Fruit fly (Drosophila melanogaster) whole organism, embryonic: Measurements from ENCODE around the gene sicily.

ENCODE experiments used
- CG12155 ChIP-seq: fragments of 200-800 bp; sonication (Bioruptor generic); optimal IDR thresholded peaks from 3 replicates; lab custom pipeline; 2016; ENCODE audit warnings: missing biosample characterization, missing genetic modification characterization
- CG12299 ChIP-seq: fragments of 200-800 bp; sonication (Bioruptor generic); optimal IDR thresholded peaks from 2 replicates; lab custom pipeline; 2018; ENCODE audit warnings: missing biosample characterization, mild to moderate bottlenecking, missing genetic modification characterization
- CG12769 ChIP-seq: fragments of 200-800 bp; sonication (Bioruptor generic); optimal IDR thresholded peaks from 2 replicates; lab custom pipeline; 2019; ENCODE audit warnings: missing biosample characterization, mild to moderate bottlenecking, missing genetic modification characterization, moderate library complexity
- CG13624 ChIP-seq: fragments of 200-800 bp; sonication (Bioruptor generic); optimal IDR thresholded peaks from 2 replicates; lab custom pipeline; 2016; ENCODE audit warnings: missing biosample characterization, missing genetic modification characterization
- CG14014 ChIP-seq: fragments of 200-800 bp; sonication (Bioruptor generic); IDR thresholded peaks from 2 replicates; pipeline ENCODE4 v1.3.6; 2022; ENCODE audit warnings: missing biosample characterization, missing genetic modification characterization
- CG15073 ChIP-seq: fragments of 200-800 bp; sonication (Bioruptor generic); optimal IDR thresholded peaks from 2 replicates; lab custom pipeline; 2016; ENCODE audit warnings: missing biosample characterization, missing genetic modification characterization
- CG1529 ChIP-seq: fragments of 200-800 bp; sonication (Bioruptor generic); optimal IDR thresholded peaks from 3 replicates; lab custom pipeline; 2018; ENCODE audit warnings: missing biosample characterization, missing genetic modification characterization
- CG16813 ChIP-seq: fragments of 200-800 bp; sonication (Bioruptor generic); IDR thresholded peaks from 3 replicates; pipeline ENCODE4 v1.3.6; 2022; ENCODE audit warnings: missing biosample characterization, missing genetic modification characterization; ENCODE audit not compliant: partially characterized antibody
- CG17359 ChIP-seq: fragments of 200-800 bp; sonication (Bioruptor generic); optimal IDR thresholded peaks from 3 replicates; lab custom pipeline; 2018; ENCODE audit warnings: missing biosample characterization, mild to moderate bottlenecking, missing genetic modification characterization, moderate library complexity
- CG18764 ChIP-seq: fragments of 200-800 bp; sonication (Bioruptor generic); optimal IDR thresholded peaks from 3 replicates; lab custom pipeline; 2016; ENCODE audit warnings: missing biosample characterization, missing genetic modification characterization
- CG2712 ChIP-seq: fragments of 200-800 bp; optimal IDR thresholded peaks from 3 replicates; lab custom pipeline; 2019; ENCODE audit warnings: missing biosample characterization, mild to moderate bottlenecking, missing genetic modification characterization, moderate library complexity
- CG31365 ChIP-seq: fragments of 200-800 bp; sonication (Bioruptor generic); optimal IDR thresholded peaks from 2 replicates; lab custom pipeline; 2018; ENCODE audit warnings: missing biosample characterization, mild to moderate bottlenecking, missing genetic modification characterization
- CG3163 ChIP-seq: fragments of 200-800 bp; sonication (Bioruptor generic); optimal IDR thresholded peaks from 3 replicates; lab custom pipeline; 2016; ENCODE audit warnings: missing biosample characterization, missing genetic modification characterization
- CG3281 ChIP-seq: fragments of 200-800 bp; sonication (Bioruptor generic); optimal IDR thresholded peaks from 3 replicates; lab custom pipeline; 2017; ENCODE audit warnings: missing biosample characterization, mild to moderate bottlenecking, missing genetic modification characterization
- CG33557 ChIP-seq: fragments of 200-800 bp; sonication (Bioruptor generic); optimal IDR thresholded peaks from 2 replicates; lab custom pipeline; 2019; ENCODE audit warnings: missing biosample characterization, mild to moderate bottlenecking, missing genetic modification characterization, moderate library complexity
- CG4328 ChIP-seq: fragments of 200-800 bp; sonication (Bioruptor generic); optimal IDR thresholded peaks from 3 replicates; lab custom pipeline; 2017; ENCODE audit warnings: missing biosample characterization, missing genetic modification reagents, missing genetic modification characterization
- CG7271 ChIP-seq: fragments of 200-800 bp; sonication (Bioruptor generic); optimal IDR thresholded peaks from 2 replicates; lab custom pipeline; 2018; ENCODE audit warnings: missing biosample characterization, mild to moderate bottlenecking, missing genetic modification characterization, moderate library complexity
- CG8281 ChIP-seq: fragments of 200-800 bp; sonication (Bioruptor generic); optimal IDR thresholded peaks from 2 replicates; lab custom pipeline; 2018; ENCODE audit warnings: missing biosample characterization, mild to moderate bottlenecking, missing genetic modification characterization, moderate library complexity
- E2f1 ChIP-seq: fragments of 200-800 bp; sonication (Bioruptor generic); IDR thresholded peaks from 2 replicates; pipeline ENCODE4 v1.3.6; 2022; ENCODE audit warnings: missing biosample characterization, missing genetic modification characterization
- Elba2 ChIP-seq: fragments of 200-800 bp; sonication (Bioruptor generic); optimal IDR thresholded peaks from 3 replicates; lab custom pipeline; 2016; ENCODE audit warnings: missing biosample characterization, missing genetic modification characterization
- Fer1 ChIP-seq: fragments of 200-800 bp; sonication (Bioruptor generic); optimal IDR thresholded peaks from 2 replicates; lab custom pipeline; 2017; ENCODE audit warnings: missing biosample characterization, mild to moderate bottlenecking, missing genetic modification characterization
- HLH3B ChIP-seq: fragments of 200-800 bp; sonication (Bioruptor generic); IDR thresholded peaks from 2 replicates; pipeline ENCODE4 v1.3.6; 2022; ENCODE audit warnings: missing biosample characterization, missing genetic modification characterization
- Hr3 ChIP-seq: fragments of 200-800 bp; sonication (Bioruptor generic); optimal IDR thresholded peaks from 3 replicates; lab custom pipeline; 2016; ENCODE audit warnings: missing biosample characterization, missing genetic modification characterization
- Hr51 ChIP-seq, 2 experiments: fragments of 200-800 bp; sonication (Bioruptor generic); optimal IDR thresholded peaks; 2 replicates in 1 of 2; 3 replicates in 1 of 2; lab custom pipeline; 2016 to 2018; ENCODE audit warnings: missing biosample characterization in 2 of 2, missing genetic modification characterization in 2 of 2, mild to moderate bottlenecking in 1 of 2, moderate library complexity in 1 of 2
- Nf-YC ChIP-seq: fragments of 200-800 bp; optimal IDR thresholded peaks from 3 replicates; lab custom pipeline; 2019; ENCODE audit warnings: missing biosample characterization, mild to moderate bottlenecking, missing genetic modification characterization, moderate library complexity
- NfI ChIP-seq: fragments of 200-800 bp; sonication (Bioruptor generic); optimal IDR thresholded peaks from 3 replicates; lab custom pipeline; 2018; ENCODE audit warnings: missing biosample characterization, mild to moderate bottlenecking, missing genetic modification characterization, moderate library complexity
- Oli ChIP-seq: fragments of 200-800 bp; sonication (Bioruptor generic); optimal IDR thresholded peaks from 2 replicates; lab custom pipeline; 2018; ENCODE audit warnings: missing biosample characterization, mild to moderate bottlenecking, missing genetic modification characterization, moderate library complexity
- Optix ChIP-seq: fragments of 200-800 bp; sonication (Bioruptor generic); IDR thresholded peaks from 3 replicates; pipeline ENCODE4 v1.3.6; 2022; ENCODE audit warnings: missing biosample characterization, missing genetic modification characterization
- Sry-δ ChIP-seq: fragments of 200-800 bp; sonication (Bioruptor generic); optimal IDR thresholded peaks from 2 replicates; lab custom pipeline; 2016; ENCODE audit warnings: missing biosample characterization, missing genetic modification characterization
- ab ChIP-seq: fragments of 200-800 bp; sonication (Bioruptor generic); optimal IDR thresholded peaks from 2 replicates; lab custom pipeline; 2016; ENCODE audit warnings: missing biosample characterization, missing genetic modification characterization
- ara ChIP-seq: fragments of 200-800 bp; sonication (Bioruptor generic); IDR thresholded peaks from 2 replicates; pipeline ENCODE4 v1.3.6; 2022; ENCODE audit warnings: missing biosample characterization, missing genetic modification characterization
- bcd ChIP-seq: fragments of 200-800 bp; sonication (Bioruptor generic); optimal IDR thresholded peaks from 2 replicates; lab custom pipeline; 2017; ENCODE audit warnings: missing biosample characterization, mild to moderate bottlenecking, missing genetic modification characterization
- caup ChIP-seq: fragments of 200-800 bp; sonication (Bioruptor generic); optimal IDR thresholded peaks from 3 replicates; lab custom pipeline; 2017; ENCODE audit warnings: missing biosample characterization, mild to moderate bottlenecking, missing genetic modification characterization, moderate library complexity; ENCODE audit not compliant: severe bottlenecking
- cwo ChIP-seq: fragments of 200-800 bp; sonication (Bioruptor generic); optimal IDR thresholded peaks from 3 replicates; lab custom pipeline; 2017; ENCODE audit warnings: missing biosample characterization, missing genetic modification characterization, mild to moderate bottlenecking, moderate library complexity, missing genetic modification reagents
- fd3F ChIP-seq: fragments of 200-800 bp; sonication (Bioruptor generic); optimal IDR thresholded peaks from 2 replicates; lab custom pipeline; 2018; ENCODE audit warnings: missing biosample characterization, mild to moderate bottlenecking, missing genetic modification characterization, moderate library complexity
- ftz-f1 ChIP-seq: fragments of 200-800 bp; sonication (Bioruptor generic); optimal IDR thresholded peaks from 2 replicates; lab custom pipeline; 2016; ENCODE audit warnings: missing biosample characterization, missing genetic modification characterization
- gce ChIP-seq: fragments of 200-800 bp; sonication (Bioruptor generic); IDR thresholded peaks from 3 replicates; pipeline ENCODE4 v1.3.6; 2022; ENCODE audit warnings: missing biosample characterization, missing genetic modification characterization
- luna ChIP-seq: fragments of 200-800 bp; sonication (Bioruptor generic); optimal IDR thresholded peaks from 2 replicates; lab custom pipeline; 2016; ENCODE audit warnings: missing biosample characterization, missing genetic modification characterization
- mld ChIP-seq: fragments of 200-800 bp; sonication (Bioruptor generic); IDR thresholded peaks from 3 replicates; pipeline ENCODE4 v1.3.6; 2022; ENCODE audit warnings: missing biosample characterization, missing genetic modification characterization; ENCODE audit not compliant: partially characterized antibody
- nau ChIP-seq: fragments of 200-800 bp; sonication (Bioruptor generic); optimal IDR thresholded peaks from 3 replicates; lab custom pipeline; 2017; ENCODE audit warnings: missing biosample characterization, mild to moderate bottlenecking, missing genetic modification characterization, missing genetic modification reagents
- nerfin-2 ChIP-seq: fragments of 200-800 bp; sonication (Bioruptor generic); IDR thresholded peaks from 2 replicates; pipeline ENCODE4 v1.3.6; 2022; ENCODE audit warnings: missing biosample characterization, missing genetic modification characterization; ENCODE audit not compliant: partially characterized antibody
- sc ChIP-seq, 3 experiments: fragments of >200 bp in 2 of 3; fragments of 200-800 bp in 1 of 3; sonication (Bioruptor generic) in 1 of 3; optimal IDR thresholded peaks; 2 replicates in 2 of 3; 3 replicates in 1 of 3; lab custom pipeline; 2017; ENCODE audit warnings: mild to moderate bottlenecking in 1 of 3, missing biosample characterization in 1 of 3, missing genetic modification characterization in 1 of 3, missing genetic modification reagents in 1 of 3
- scrt ChIP-seq: fragments of 200-800 bp; sonication (Bioruptor generic); optimal IDR thresholded peaks from 2 replicates; lab custom pipeline; 2018; ENCODE audit warnings: missing biosample characterization, mild to moderate bottlenecking, missing genetic modification characterization, moderate library complexity
- sens ChIP-seq: fragments of 200-800 bp; sonication (Bioruptor generic); peaks from one replicate; lab custom pipeline; 2016; ENCODE audit warnings: missing biosample characterization, missing genetic modification characterization
- sna ChIP-seq: fragments of 200-800 bp; sonication (Bioruptor generic); IDR thresholded peaks from 2 replicates; pipeline ENCODE4 v1.3.6; 2022; ENCODE audit warnings: missing biosample characterization, missing genetic modification characterization; ENCODE audit not compliant: partially characterized antibody
- ssp ChIP-seq: fragments of 200-800 bp; sonication (Bioruptor generic); IDR thresholded peaks from 2 replicates; pipeline ENCODE4 v1.3.6; 2022; ENCODE audit warnings: missing biosample characterization, missing genetic modification characterization
- tap ChIP-seq: fragments of 200-800 bp; optimal IDR thresholded peaks from 3 replicates; lab custom pipeline; 2019; ENCODE audit warnings: missing biosample characterization, mild to moderate bottlenecking, missing genetic modification characterization, moderate library complexity
- tio ChIP-seq: fragments of 200-800 bp; sonication (Bioruptor generic); optimal IDR thresholded peaks from 2 replicates; lab custom pipeline; 2017; ENCODE audit warnings: missing biosample characterization, missing genetic modification characterization, inconsistent platforms
- wor ChIP-seq: fragments of 200-800 bp; sonication (Bioruptor generic); IDR thresholded peaks from 2 replicates; pipeline ENCODE4 v1.3.6; 2022; ENCODE audit warnings: missing biosample characterization, missing genetic modification characterization
- zen ChIP-seq: fragments of 200-800 bp; sonication (Bioruptor generic); optimal IDR thresholded peaks from 3 replicates; lab custom pipeline; 2018; ENCODE audit warnings: missing biosample characterization, mild to moderate bottlenecking, missing genetic modification characterization, moderate library complexity

The sicily gene

DNA sequence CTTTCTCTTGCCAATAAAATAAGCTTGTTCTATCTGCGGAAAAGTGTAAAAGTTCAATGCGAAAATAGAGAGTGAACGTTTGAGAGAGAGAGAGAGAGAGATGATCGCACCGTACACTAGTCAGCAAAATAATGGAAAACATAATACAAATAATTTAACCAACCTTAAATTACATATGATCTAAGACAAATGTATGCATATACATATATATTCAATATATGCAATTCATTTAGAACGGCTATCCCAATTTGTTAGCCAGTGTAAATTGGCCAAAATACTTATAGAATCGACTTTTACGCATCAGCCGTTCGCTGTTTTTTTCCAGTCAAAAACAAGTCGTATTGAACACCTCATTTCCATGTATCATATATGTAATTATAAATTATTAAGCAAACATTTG, 33.7 kb downstream of the sicily start (continued):
- TF ChIP-seq NfI (GFP tag; lab: Kevin White, UChicago) = peak; percentile 38
- TF ChIP-seq CG2712 (tag; lab: Kevin White, UChicago) = no peak
- no peak for TF ChIP-seq ab
- no peak for TF ChIP-seq CG8281 (tag; lab: Kevin White, UChicago)
- no peak for TF ChIP-seq tio (GFP tag; lab: Kevin White, UChicago)
- no peak for TF ChIP-seq CG15073 (GFP tag; lab: Kevin White, UChicago)
- peak; percentile 26 for TF ChIP-seq cwo
- peak; percentile 22 for TF ChIP-seq tap (tag; lab: Kevin White, UChicago)
- no peak for TF ChIP-seq CG7271
- TF ChIP-seq CG1529 (GFP tag; lab: Kevin White, UChicago) = no peak
- no peak for TF ChIP-seq Elba2 (GFP tag; lab: Kevin White, UChicago)
- TF ChIP-seq CG12299 (tag; lab: Kevin White, UChicago) = no peak
- TF ChIP-seq Optix (GFP tag; lab: Robert Waterston, UW) = no peak
- no peak for TF ChIP-seq sc (optimal IDR thresholded peaks at IDR 0.05; lab: Kevin White, UChicago)
- no peak for TF ChIP-seq sc (GFP tag; optimal IDR thresholded peaks at IDR 0.05; lab: Kevin White, UChicago)
- peak; percentile 39 for TF ChIP-seq caup (GFP tag; lab: Kevin White, UChicago)
- TF ChIP-seq HLH3B = peak; percentile 69
- TF ChIP-seq sna (GFP tag; lab: Robert Waterston, UW) = no peak
- TF ChIP-seq E2f1 (GFP tag; lab: Robert Waterston, UW) = peak; percentile 54
- TF ChIP-seq ara (GFP tag; lab: Robert Waterston, UW) = peak; percentile 51; the same call in 1 of the 2 replicates
- TF ChIP-seq Oli (tag; lab: Kevin White, UChicago) = no peak
- peak in 1 of 2 experiments; percentile 48 for TF ChIP-seq Hr51 (GFP tag; optimal IDR thresholded peaks at IDR 0.05; lab: Kevin White, UChicago)
- no peak for TF ChIP-seq Sry-δ (GFP tag; lab: Kevin White, UChicago)
- peak; percentile 36 for TF ChIP-seq bcd
- TF ChIP-seq CG17359 (tag; lab: Kevin White, UChicago) = peak; percentile 48
- TF ChIP-seq mld (GFP tag; lab: Robert Waterston, UW) = no peak
- TF ChIP-seq CG3281 (GFP tag; lab: Kevin White, UChicago) = peak; percentile 60
- no peak for TF ChIP-seq CG33557 (GFP tag; lab: Kevin White, UChicago)
- TF ChIP-seq gce (GFP tag; lab: Robert Waterston, UW) = peak; percentile 75; the same call in 1 of the 3 replicates
- TF ChIP-seq CG31365 (tag; lab: Kevin White, UChicago) = no peak
- TF ChIP-seq fd3F (GFP tag; lab: Kevin White, UChicago) = peak; percentile 14
- TF ChIP-seq CG12155 = no peak
- TF ChIP-seq sens (GFP tag; lab: Kevin White, UChicago) = peak; percentile 89
- TF ChIP-seq ssp = 0 out of 2 replicates have a peak, but pooled peaks have one; percentile 14
- no peak for TF ChIP-seq zen
- TF ChIP-seq nau = no peak
- peak; percentile 4 for TF ChIP-seq CG18764 (GFP tag; lab: Kevin White, UChicago)
- no peak for TF ChIP-seq nerfin-2 (GFP tag; lab: Robert Waterston, UW)
- no peak for TF ChIP-seq wor (GFP tag; lab: Robert Waterston, UW)
- no peak for TF ChIP-seq Nf-YC (tag; lab: Kevin White, UChicago)
- peak; percentile 59 for TF ChIP-seq CG13624 (GFP tag; lab: Kevin White, UChicago)
- TF ChIP-seq CG4328 (GFP tag; lab: Kevin White, UChicago) = no peak
- peak; percentile 78 for TF ChIP-seq CG14014 (GFP tag; lab: Robert Waterston, UW)
- TF ChIP-seq Fer1 (GFP tag; lab: Kevin White, UChicago) = no peak
- no peak for TF ChIP-seq luna
- TF ChIP-seq Hr3 (GFP tag; lab: Kevin White, UChicago) = no peak
- TF ChIP-seq CG3163 (GFP tag; lab: Kevin White, UChicago) = no peak
- TF ChIP-seq scrt (GFP tag; lab: Kevin White, UChicago) = peak; percentile 8
- TF ChIP-seq CG12769 (tag; lab: Kevin White, UChicago) = no peak
- TF ChIP-seq CG16813 (GFP tag; lab: Robert Waterston, UW) = no peak
- TF ChIP-seq ftz-f1 (GFP tag; lab: Kevin White, UChicago) = no peak
